Worm (Caenorhabditis elegans) whole organism, L4/young adult: ENCODE measurements around the gene E02C12.8.

Experiments
- W03F9.2 ChIP-seq: fragments of 150-350 bp; optimal IDR thresholded peaks from 2 replicates; lab custom pipeline; 2014; ENCODE audit warnings: missing biosample characterization, missing genetic modification characterization
- dao-5 ChIP-seq: sonication (generic microtip); optimal IDR thresholded peaks from 2 replicates; lab custom pipeline; 2016; ENCODE audit warnings: missing genotype, missing genetic modification characterization, moderate library complexity, missing compliant biosample characterization

DNA sequence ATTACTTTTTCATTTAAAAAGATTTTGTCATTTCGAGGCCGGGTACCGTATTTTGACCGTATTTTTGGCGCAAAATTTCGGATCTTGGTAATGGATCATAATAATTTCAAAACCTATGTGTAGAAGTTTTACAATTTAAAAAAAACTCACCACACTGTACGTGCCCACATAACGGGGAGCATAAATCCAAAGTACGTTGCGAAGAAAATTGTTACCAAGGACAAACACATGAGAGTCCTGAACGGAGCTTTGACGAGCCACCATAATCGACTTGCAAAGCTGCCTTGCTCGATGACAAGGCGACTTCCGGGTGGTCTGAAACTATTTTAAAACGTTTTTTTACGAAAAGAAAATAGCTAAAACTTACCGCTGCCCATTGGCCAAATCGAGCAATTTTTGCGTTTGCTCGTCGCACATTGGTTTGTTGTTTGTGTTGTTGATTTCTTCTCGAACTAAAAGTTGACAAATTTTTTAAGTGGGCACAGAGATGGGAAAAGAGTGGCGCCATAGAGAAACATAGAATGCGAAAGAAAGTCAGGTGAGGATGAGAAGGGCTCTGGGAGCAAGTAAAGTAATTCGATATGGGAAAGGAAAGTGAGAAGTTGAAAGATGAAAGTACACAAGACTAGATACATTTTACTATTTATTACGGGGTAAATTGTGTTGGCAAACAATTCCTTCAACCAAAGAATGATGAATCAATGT is 40.6 kb downstream of the E02C12.8 start:
- TF ChIP-seq W03F9.2 (tag; lab: Kevin White, UChicago), result no peak
- no peak for TF ChIP-seq dao-5
